Fruit fly (Drosophila melanogaster): ENCODE data around the gene Sec15.

DNA sequence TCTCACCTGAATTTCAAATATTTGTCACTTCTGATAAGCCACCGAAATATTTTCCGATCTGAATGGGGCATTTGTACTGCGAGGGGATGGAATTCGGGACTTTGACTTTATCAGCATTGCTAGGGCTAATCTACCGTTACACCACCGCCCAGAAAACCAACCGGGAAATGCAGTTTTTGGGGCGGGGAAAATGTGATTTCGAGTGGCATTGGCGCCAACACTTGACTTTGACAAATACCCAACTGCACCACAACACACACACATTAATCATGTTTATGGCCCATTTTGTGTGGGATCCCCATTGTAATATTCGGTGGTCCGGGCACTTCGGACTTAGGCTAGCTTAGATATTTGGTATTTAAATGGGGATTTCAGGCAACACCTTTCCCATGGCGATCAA, 28.8 kb downstream of the Sec15 start:
- TF ChIP-seq CG10348 (GFP tag; IDR thresholded peaks at IDR 0.05) (no peak), Pif1B (GFP tag; optimal IDR thresholded peaks at IDR 0.05) (no peak), Ets98B (GFP tag; IDR thresholded peaks at IDR 0.05) (no peak), CG14655 (GFP tag; optimal IDR thresholded peaks at IDR 0.05) (no peak), CG8301 (tag; optimal IDR thresholded peaks at IDR 0.05) (no peak), rn (GFP tag; IDR thresholded peaks at IDR 0.05) (no peak), CG4496 (GFP tag; IDR thresholded peaks at IDR 0.05) (no peak)

Measured in whole organism, pupa.